Fruit fly (Drosophila melanogaster): Measurements from ENCODE around the gene RpL24.

dm6 chr2L:13399565-13399964 lies 4.6 kb upstream of the RpL24 start:
- no peak for TF ChIP-seq CG11902 (GFP tag; optimal IDR thresholded peaks at IDR 0.05)
- TF ChIP-seq svp (GFP tag): peak; percentile 29
- no peak for TF ChIP-seq CG34406 (GFP tag; optimal IDR thresholded peaks at IDR 0.05)
- TF ChIP-seq Eip93F (GFP tag; optimal IDR thresholded peaks at IDR 0.05): no peak
- peak; percentile 30 for TF ChIP-seq CG3919 (GFP tag; optimal IDR thresholded peaks at IDR 0.05)
- no peak for TF ChIP-seq Ets21C (GFP tag; optimal IDR thresholded peaks at IDR 0.05)
- no peak for TF ChIP-seq CG6792 (GFP tag; optimal IDR thresholded peaks at IDR 0.05)
- TF ChIP-seq Hr4 (GFP tag; optimal IDR thresholded peaks at IDR 0.05): peak; percentile 37
- TF ChIP-seq CG9139 (GFP tag; optimal IDR thresholded peaks at IDR 0.05): no peak
- no peak for TF ChIP-seq Hr38 (GFP tag; optimal IDR thresholded peaks at IDR 0.05)
- TF ChIP-seq dac (GFP tag; optimal IDR thresholded peaks at IDR 0.05): no peak
- no peak for TF ChIP-seq Hr39 (GFP tag; optimal IDR thresholded peaks at IDR 0.05)
- TF ChIP-seq CG6808 (GFP tag; optimal IDR thresholded peaks at IDR 0.05): no peak

Measured in whole organism, prepupa.